Worm (Caenorhabditis elegans): ENCODE results near the gene Y59E9AL.4.

Y59E9AL.4 gene

ce11 chrIV:5209390-5209789 lies 5.6 kb downstream of the Y59E9AL.4 start, which contains the start of the genes Y59E9AL.36 and nbet-1:
Gene Y59E9AL.36 (minus strand): TSS chrIV:5209481.
Gene nbet-1 (plus strand): TSS chrIV:5209501.
- TF ChIP-seq hlh-1 (tag; optimal IDR thresholded peaks at IDR 0.05) = peak; percentile 55
- TF ChIP-seq ceh-43 (GFP tag; optimal IDR thresholded peaks at IDR 0.05) = no peak
- peak; percentile 70 for TF ChIP-seq lsy-2 (tag; optimal IDR thresholded peaks at IDR 0.05)
- no peak for TF ChIP-seq tbx-8 (GFP tag; optimal IDR thresholded peaks at IDR 0.05)
- TF ChIP-seq mab-5 (tag; optimal IDR thresholded peaks at IDR 0.05) = no peak
- TF ChIP-seq ceh-39 (tag; optimal IDR thresholded peaks at IDR 0.05) = peak; percentile 50
- TF ChIP-seq sem-2 (GFP tag; optimal IDR thresholded peaks at IDR 0.05) = no peak
- TF ChIP-seq ham-2 (GFP tag; optimal IDR thresholded peaks at IDR 0.05) = no peak
- peak; percentile 8 for TF ChIP-seq unc-120 (tag; optimal IDR thresholded peaks at IDR 0.05; ENCODE audit: poor library complexity, severe bottlenecking)
- TF ChIP-seq ceh-83 (GFP tag; optimal IDR thresholded peaks at IDR 0.05) = no peak
- TF ChIP-seq drap-1 (GFP tag; optimal IDR thresholded peaks at IDR 0.05) = no peak
- peak; percentile 73 for TF ChIP-seq lin-13 (tag; optimal IDR thresholded peaks at IDR 0.05)
- TF ChIP-seq zip-8 (tag; optimal IDR thresholded peaks at IDR 0.05) = no peak
- no peak for TF ChIP-seq elt-3 (tag; optimal IDR thresholded peaks at IDR 0.05)
- no peak for TF ChIP-seq flh-1 (GFP tag; optimal IDR thresholded peaks at IDR 0.05)
- TF ChIP-seq unc-62 (GFP tag; optimal IDR thresholded peaks at IDR 0.05) = no peak
- TF ChIP-seq nhr-237 (tag; optimal IDR thresholded peaks at IDR 0.05) = peak; percentile 84
- TF ChIP-seq nhr-76 (tag; optimal IDR thresholded peaks at IDR 0.05) = no peak
- no peak for TF ChIP-seq bed-3 (GFP tag; optimal IDR thresholded peaks at IDR 0.05)
- TF ChIP-seq nhr-12 (tag; optimal IDR thresholded peaks at IDR 0.05) = no peak
- TF ChIP-seq ztf-11 (tag; optimal IDR thresholded peaks at IDR 0.05) = no peak
- peak; percentile 57 for TF ChIP-seq mep-1 (tag; optimal IDR thresholded peaks at IDR 0.05)
- peak; percentile 76 for TF ChIP-seq ces-1 (GFP tag; optimal IDR thresholded peaks at IDR 0.05)
- peak; percentile 13 for TF ChIP-seq M03D4.4 (tag; optimal IDR thresholded peaks at IDR 0.05)
- TF ChIP-seq lin-32 (GFP tag; optimal IDR thresholded peaks at IDR 0.05) = no peak
- no peak for TF ChIP-seq nhr-2 (tag; optimal IDR thresholded peaks at IDR 0.05)
- TF ChIP-seq pha-4 (tag; optimal IDR thresholded peaks at IDR 0.05) = peak; percentile 51

ce11 chrIV:5206716-5207115 lies 8.3 kb downstream of the Y59E9AL.4 start:
- TF ChIP-seq nhr-28 (tag; optimal IDR thresholded peaks at IDR 0.05) (no peak), lin-32 (GFP tag; optimal IDR thresholded peaks at IDR 0.05) (no peak), ceh-39 (tag; optimal IDR thresholded peaks at IDR 0.05) (no peak), flh-1 (GFP tag; optimal IDR thresholded peaks at IDR 0.05) (no peak), hlh-1 (tag; optimal IDR thresholded peaks at IDR 0.05) (no peak), pha-4 (tag; optimal IDR thresholded peaks at IDR 0.05) (no peak), blmp-1 (tag; optimal IDR thresholded peaks at IDR 0.05) (no peak), unc-39 (tag; optimal IDR thresholded peaks at IDR 0.05) (no peak), mls-2 (tag; optimal IDR thresholded peaks at IDR 0.05) (no peak), mab-5 (tag; optimal IDR thresholded peaks at IDR 0.05) (no peak)

- TF ChIP-seq flh-1 (GFP tag; optimal IDR thresholded peaks at IDR 0.05) = no peak
- TF ChIP-seq mab-5 (tag; optimal IDR thresholded peaks at IDR 0.05) = no peak
- TF ChIP-seq nhr-28 (tag; optimal IDR thresholded peaks at IDR 0.05) = no peak
- TF ChIP-seq M03D4.4 (tag; optimal IDR thresholded peaks at IDR 0.05) = no peak
- TF ChIP-seq pha-4 (tag; optimal IDR thresholded peaks at IDR 0.05) = no peak
- TF ChIP-seq elt-3 (tag; optimal IDR thresholded peaks at IDR 0.05) = no peak
- TF ChIP-seq nhr-237 (tag; optimal IDR thresholded peaks at IDR 0.05) = no peak
- TF ChIP-seq nhr-2 (tag; optimal IDR thresholded peaks at IDR 0.05) = no peak
Measured at ce11 chrIV:5204573-5204972, 10.4 kb downstream of the Y59E9AL.4 start, which contains the start of gene tni-4. Gene tni-4 (plus strand): TSS chrIV:5204591.

ce11 chrIV:5202575-5202974 lies 12.4 kb downstream of the Y59E9AL.4 start:
- TF ChIP-seq unc-39 (tag; optimal IDR thresholded peaks at IDR 0.05) = no peak
- no peak for TF ChIP-seq bed-3 (GFP tag; optimal IDR thresholded peaks at IDR 0.05)
- TF ChIP-seq hlh-1 (tag; optimal IDR thresholded peaks at IDR 0.05) = no peak
- no peak for TF ChIP-seq drap-1 (GFP tag; optimal IDR thresholded peaks at IDR 0.05)
- no peak for TF ChIP-seq nhr-2 (tag; optimal IDR thresholded peaks at IDR 0.05)
- no peak for TF ChIP-seq nhr-76 (tag; optimal IDR thresholded peaks at IDR 0.05)
- no peak for TF ChIP-seq elt-3 (tag; optimal IDR thresholded peaks at IDR 0.05)
- TF ChIP-seq mep-1 (tag; optimal IDR thresholded peaks at IDR 0.05) = no peak
- no peak for TF ChIP-seq nhr-28 (tag; optimal IDR thresholded peaks at IDR 0.05)
- no peak for TF ChIP-seq M03D4.4 (tag; optimal IDR thresholded peaks at IDR 0.05)
- TF ChIP-seq blmp-1 (tag; optimal IDR thresholded peaks at IDR 0.05) = no peak
- TF ChIP-seq mab-5 (tag; optimal IDR thresholded peaks at IDR 0.05) = no peak
- TF ChIP-seq nhr-237 (tag; optimal IDR thresholded peaks at IDR 0.05) = no peak
- no peak for TF ChIP-seq sem-2 (GFP tag; optimal IDR thresholded peaks at IDR 0.05)
- TF ChIP-seq lsy-2 (tag; optimal IDR thresholded peaks at IDR 0.05) = no peak
- no peak for TF ChIP-seq pha-4 (tag; optimal IDR thresholded peaks at IDR 0.05)
- TF ChIP-seq lin-32 (GFP tag; optimal IDR thresholded peaks at IDR 0.05) = no peak

ce11 chrIV:5200813-5201212 lies 14.2 kb downstream of the Y59E9AL.4 start:
- TF ChIP-seq hlh-1 (tag; optimal IDR thresholded peaks at IDR 0.05) (no peak), ceh-39 (tag; optimal IDR thresholded peaks at IDR 0.05) (no peak), elt-3 (tag; optimal IDR thresholded peaks at IDR 0.05) (no peak), bed-3 (GFP tag; optimal IDR thresholded peaks at IDR 0.05) (no peak), lin-32 (GFP tag; optimal IDR thresholded peaks at IDR 0.05) (no peak), ceh-83 (GFP tag; optimal IDR thresholded peaks at IDR 0.05) (no peak), sptf-1 (tag; optimal IDR thresholded peaks at IDR 0.05) (no peak)
